ENCODE assay signal across 3 worm cellular contexts in the genomic region with DNA sequence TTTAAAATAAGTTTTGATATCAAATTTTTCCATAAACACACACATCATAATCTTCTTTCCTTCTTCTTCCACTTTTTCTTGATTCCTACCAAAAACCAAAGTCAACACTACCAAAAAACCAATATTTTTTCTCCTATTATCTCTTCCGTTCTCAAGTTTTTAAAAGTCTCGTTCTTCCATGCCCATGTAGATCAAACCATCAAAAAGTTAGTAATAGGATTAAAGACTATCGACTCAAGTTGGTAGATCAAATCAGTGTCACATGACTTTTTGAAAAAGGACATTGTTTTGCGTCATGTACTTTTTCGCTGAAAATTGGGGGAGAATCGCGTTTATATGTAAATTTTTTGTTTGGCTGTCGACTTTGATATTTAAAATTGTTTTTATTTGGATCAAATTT.
TF ChIP-seq lines count a peak whose summit lies in the region.

No protein-coding gene starts in this region.

TF ChIP-seq in whole organism, L1 larva, 84 proteins besides CTCF, POLR2A, EP300 and RAD21:
- no peak for TF ChIP-seq efl-1 (optimal IDR thresholded peaks at IDR 0.05; lab: Kevin White, UChicago)
- TF ChIP-seq efl-1 (GFP tag; optimal IDR thresholded peaks at IDR 0.05 in 1 of 2; lab: Kevin White, UChicago): peak in 1 of 2 experiments; percentile 90
- TF ChIP-seq snu-23 (GFP tag; optimal IDR thresholded peaks at IDR 0.05; lab: Kevin White, UChicago): peak; percentile 30
- TF ChIP-seq lin-15B (tag; optimal IDR thresholded peaks at IDR 0.05; lab: Kevin White, UChicago): no peak
- TF ChIP-seq lin-35 (GFP tag; optimal IDR thresholded peaks at IDR 0.05; lab: Kevin White, UChicago): peak in 1 of 2 experiments; percentile 34
- TF ChIP-seq ceh-82 (tag; optimal IDR thresholded peaks at IDR 0.05; lab: Kevin White, UChicago): no peak
- peak; percentile 84 for TF ChIP-seq nhr-85 (tag; lab: Kevin White, UChicago)
- peak; percentile 40 for TF ChIP-seq nhr-20 (tag; optimal IDR thresholded peaks at IDR 0.05; lab: Kevin White, UChicago)
TF ChIP-seq in whole organism, L1 larva: peak in this region for 5.

TF ChIP-seq in whole organism, L2 larva, 48 proteins besides CTCF, POLR2A, EP300 and RAD21:
- TF ChIP-seq gmeb-1 (tag; optimal IDR thresholded peaks at IDR 0.05; lab: Kevin White, UChicago) (peak; percentile 7), skn-1 (tag; optimal IDR thresholded peaks at IDR 0.05; lab: Kevin White, UChicago) (no peak), unc-55 (GFP tag; optimal IDR thresholded peaks at IDR 0.05; lab: Kevin White, UChicago) (no peak), nhr-129 (tag; optimal IDR thresholded peaks at IDR 0.05; lab: Kevin White, UChicago) (peak; percentile 41), mdl-1 (tag; optimal IDR thresholded peaks at IDR 0.05; lab: Kevin White, UChicago) (no peak), sma-9 (GFP tag; optimal IDR thresholded peaks at IDR 0.05; lab: Kevin White, UChicago) (peak; percentile 44), sma-9 (tag; optimal IDR thresholded peaks at IDR 0.05; lab: Kevin White, UChicago) (no peak)

TF ChIP-seq in whole organism, L4 larva, 104 proteins besides CTCF, POLR2A, EP300 and RAD21:
- TF ChIP-seq dmd-6 (GFP tag; IDR thresholded peaks at IDR 0.05; lab: Robert Waterston, UW) (peak; percentile 22; the same call in 1 of the 2 replicates), attf-4 (tag; optimal IDR thresholded peaks at IDR 0.05; lab: Kevin White, UChicago) (no peak), unc-62 (GFP tag; optimal IDR thresholded peaks at IDR 0.05 in 1 of 2; lab: Kevin White, UChicago) (peak in 1 of 2 experiments; percentile 78), unc-62 (tag; optimal IDR thresholded peaks at IDR 0.05; lab: Kevin White, UChicago) (no peak)
